Worm (Caenorhabditis elegans): ENCODE results near the gene aptf-3.

ce11 chrII:8625163-8625562, 31.2 kb downstream of the aptf-3 start, which contains the start of gene sptf-2:
- TF ChIP-seq tbx-2 (tag; optimal IDR thresholded peaks at IDR 0.05) (no peak), pax-1 (tag; optimal IDR thresholded peaks at IDR 0.05) (no peak), F13H6.1 (tag; optimal IDR thresholded peaks at IDR 0.05) (no peak), pqm-1 (tag; optimal IDR thresholded peaks at IDR 0.05) (no peak), pat-9 (tag; optimal IDR thresholded peaks at IDR 0.05) (no peak), syd-9 (tag; optimal IDR thresholded peaks at IDR 0.05) (no peak), nfya-1 (tag; optimal IDR thresholded peaks at IDR 0.05) (no peak)
